Worm (Caenorhabditis elegans): Measurements from ENCODE around the gene kin-33.

DNA sequence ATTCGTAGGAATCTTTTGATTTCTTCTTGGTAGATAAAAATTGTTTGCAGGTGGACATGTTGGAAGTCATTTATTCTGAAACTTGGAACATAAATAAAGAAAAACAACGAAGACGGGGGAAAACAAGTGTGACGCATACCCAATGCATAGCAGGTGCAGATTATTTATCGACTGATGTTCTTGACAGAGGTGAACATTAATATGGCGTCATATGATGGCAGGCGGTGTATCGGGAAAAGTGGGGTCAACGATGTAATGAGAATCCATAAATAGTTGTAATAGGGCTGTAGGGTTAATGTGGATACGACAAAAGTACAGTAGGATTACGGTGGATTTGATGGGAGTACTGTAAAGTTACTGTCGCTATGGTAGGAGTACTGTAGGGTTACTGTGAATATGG lies 5.8 kb upstream of the kin-33 start, which contains the start of gene txt-2:
- no peak for TF ChIP-seq T22C8.4 (GFP tag; IDR thresholded peaks at IDR 0.05)
- TF ChIP-seq ztf-29 (GFP tag; IDR thresholded peaks at IDR 0.05) = no peak
- no peak for TF ChIP-seq flt-1 (GFP tag; IDR thresholded peaks at IDR 0.05)
- no peak for TF ChIP-seq ztf-23 (GFP tag; IDR thresholded peaks at IDR 0.05)
- no peak for TF ChIP-seq ref-1 (GFP tag; conservative IDR thresholded peaks at IDR 0.05)
- TF ChIP-seq med-1 (GFP tag; optimal IDR thresholded peaks at IDR 0.05; ENCODE audit: insufficient read depth) = no peak
- TF ChIP-seq klf-2 (GFP tag; conservative IDR thresholded peaks at IDR 0.05) = no peak
- TF ChIP-seq tab-1 (GFP tag; IDR thresholded peaks at IDR 0.05) = no peak
- TF ChIP-seq cog-1 (tag; optimal IDR thresholded peaks at IDR 0.05) = no peak
